Worm (Caenorhabditis elegans) whole organism, L1 larva: ENCODE data around the gene CD4.11.

Experiments used
- blmp-1 ChIP-seq: fragments of 150-350 bp; optimal IDR thresholded peaks from 2 replicates; lab custom pipeline; 2014; ENCODE audit warnings: missing biosample characterization, missing genetic modification characterization
- hlh-4 ChIP-seq: sonication (generic microtip); optimal IDR thresholded peaks from 2 replicates; lab custom pipeline; 2016; ENCODE audit warnings: mild to moderate bottlenecking, missing genetic modification characterization, missing compliant biosample characterization
- lin-15B ChIP-seq: fragments of 150-350 bp; sonication (generic microtip); optimal IDR thresholded peaks from 3 replicates; lab custom pipeline; 2014; ENCODE audit warnings: missing biosample characterization, missing genetic modification characterization
- lsy-2 ChIP-seq, 2 experiments: fragments of 150-350 bp; optimal IDR thresholded peaks; 2 replicates each; lab custom pipeline; 2014; ENCODE audit warnings: missing biosample characterization in 2 of 2, missing genetic modification characterization in 2 of 2
- nhr-28 ChIP-seq: fragments of 150-350 bp; optimal IDR thresholded peaks from 2 replicates; lab custom pipeline; 2014; ENCODE audit warnings: missing biosample characterization, missing genetic modification characterization
- sptf-1 ChIP-seq: fragments of 150-350 bp; optimal IDR thresholded peaks from 2 replicates; lab custom pipeline; 2014; ENCODE audit warnings: missing biosample characterization, missing genetic modification characterization
- unc-62 ChIP-seq: fragments of 150-350 bp; optimal IDR thresholded peaks from 2 replicates; lab custom pipeline; 2014; ENCODE audit warnings: missing biosample characterization, missing genetic modification reagents, missing genetic modification characterization

ce11 chrV:5548051-5548450, 36.9 kb upstream of the CD4.11 start, which contains the start of gene ugt-48:
- TF ChIP-seq lin-15B (tag; lab: Kevin White, UChicago) (no peak), sptf-1 (no peak), blmp-1 (tag; lab: Kevin White, UChicago) (no peak), hlh-4 (tag; lab: Kevin White, UChicago) (no peak), unc-62 (no peak), lsy-2 (tag; optimal IDR thresholded peaks at IDR 0.05; lab: Kevin White, UChicago) (no peak), nhr-28 (tag; lab: Kevin White, UChicago) (no peak)
